Fruit fly (Drosophila melanogaster) whole organism, wandering third instar larva: ENCODE measurements around the gene CG12541.

Experiments
- Abd-B ChIP-seq: fragments of >200 bp; optimal IDR thresholded peaks from 2 replicates; lab custom pipeline; 2017; ENCODE audit warnings: missing biosample characterization, missing genetic modification characterization
- CG32264 ChIP-seq: fragments of 200-800 bp; sonication (Bioruptor generic); optimal IDR thresholded peaks from 2 replicates; lab custom pipeline; 2016; ENCODE audit warnings: missing biosample characterization, missing genetic modification characterization
- CG9705 ChIP-seq: fragments of 200-800 bp; sonication (Bioruptor generic); optimal IDR thresholded peaks from 2 replicates; lab custom pipeline; 2018; ENCODE audit warnings: missing biosample characterization, mild to moderate bottlenecking, missing genetic modification characterization
- CrebA ChIP-seq: fragments of 200-800 bp; sonication (Bioruptor generic); optimal IDR thresholded peaks from 2 replicates; lab custom pipeline; 2016; ENCODE audit warnings: missing biosample characterization, mild to moderate bottlenecking, missing genetic modification characterization, borderline replicate concordance
- Dif ChIP-seq: fragments of 200-275, 200-300 bp; sonication (Bioruptor generic); optimal IDR thresholded peaks from 2 replicates; lab custom pipeline; 2018; ENCODE audit warnings: missing biosample characterization, missing genetic modification characterization; ENCODE audit not compliant: partially characterized antibody
- GATAd ChIP-seq: sonication (Bioruptor generic); optimal IDR thresholded peaks from 2 replicates; lab custom pipeline; 2016; ENCODE audit warnings: missing biosample characterization, missing genetic modification characterization
- HLH106 ChIP-seq: fragments of 200-800 bp; optimal IDR thresholded peaks from 3 replicates; lab custom pipeline; 2019; ENCODE audit warnings: missing biosample characterization, mild to moderate bottlenecking, missing genetic modification characterization, moderate library complexity
- Hnf4 ChIP-seq: fragments of 200-800 bp; sonication (Bioruptor generic); optimal IDR thresholded peaks from 2 replicates; lab custom pipeline; 2016; ENCODE audit warnings: missing biosample characterization, mild to moderate bottlenecking, missing genetic modification characterization
- Hr78 ChIP-seq: fragments of >200 bp; optimal IDR thresholded peaks from 2 replicates; lab custom pipeline; 2017; ENCODE audit warnings: missing biosample characterization, missing genetic modification characterization
- Jra ChIP-seq: sonication (Bioruptor generic); optimal IDR thresholded peaks from 2 replicates; lab custom pipeline; 2016; ENCODE audit warnings: missing biosample characterization, missing genetic modification characterization
- Mio ChIP-seq: sonication (Bioruptor generic); optimal IDR thresholded peaks from 2 replicates; lab custom pipeline; 2016; ENCODE audit warnings: missing biosample characterization, missing genetic modification characterization
- Myc ChIP-seq: fragments of >200 bp; optimal IDR thresholded peaks from 2 replicates; lab custom pipeline; 2017
- N ChIP-seq: fragments of >200 bp; optimal IDR thresholded peaks from 2 replicates; lab custom pipeline; 2018; ENCODE audit warnings: missing biosample characterization, missing external identifiers, missing genetic modification characterization
- OdsH ChIP-seq: fragments of 200-800 bp; sonication (Bioruptor generic); optimal IDR thresholded peaks from 2 replicates; lab custom pipeline; 2016; ENCODE audit warnings: missing biosample characterization, mild to moderate bottlenecking, missing genetic modification characterization
- Rel ChIP-seq, 2 experiments: fragments of 200-800 bp; sonication (Bioruptor generic) in 1 of 2; optimal IDR thresholded peaks; 2 replicates in 1 of 2; 3 replicates in 1 of 2; lab custom pipeline; 2016 to 2019; ENCODE audit warnings: mild to moderate bottlenecking in 2 of 2, missing biosample characterization in 2 of 2, missing genetic modification characterization in 2 of 2, moderate library complexity in 1 of 2
- Sp1 ChIP-seq: fragments of 200-800 bp; sonication (Bioruptor generic); optimal IDR thresholded peaks from 3 replicates; lab custom pipeline; 2019; ENCODE audit warnings: missing biosample characterization, mild to moderate bottlenecking, missing genetic modification characterization, moderate library complexity
- br ChIP-seq: fragments of 200-800 bp; sonication (Bioruptor generic); optimal IDR thresholded peaks from 2 replicates; lab custom pipeline; 2016; ENCODE audit warnings: missing biosample characterization, missing genetic modification characterization
- brk ChIP-seq: fragments of 200-800 bp; sonication (Bioruptor generic); optimal IDR thresholded peaks from 2 replicates; lab custom pipeline; 2016; ENCODE audit warnings: missing biosample characterization, mild to moderate bottlenecking, missing genetic modification characterization
- dl ChIP-seq, 2 experiments: fragments of 175-275, 200-275 bp in 1 of 2; fragments of 200-275 bp in 1 of 2; sonication (Bioruptor generic); optimal IDR thresholded peaks; lab custom pipeline; 2018; ENCODE audit warnings: mild to moderate bottlenecking in 2 of 2, missing biosample characterization in 2 of 2, missing genetic modification characterization in 2 of 2, moderate library complexity in 2 of 2; ENCODE audit not compliant: partially characterized antibody in 2 of 2, insufficient read depth in 1 of 2
- dmrt93B ChIP-seq: fragments of 200-800 bp; sonication (Bioruptor generic); optimal IDR thresholded peaks from 2 replicates; lab custom pipeline; 2018; ENCODE audit warnings: missing biosample characterization, mild to moderate bottlenecking, missing genetic modification characterization
- dsf ChIP-seq: sonication (Bioruptor generic); optimal IDR thresholded peaks from 2 replicates; lab custom pipeline; 2016; ENCODE audit warnings: missing biosample characterization, missing genetic modification characterization, borderline replicate concordance
- ey ChIP-seq: fragments of 200-800 bp; sonication (Bioruptor generic); optimal IDR thresholded peaks from 2 replicates; lab custom pipeline; 2016; ENCODE audit warnings: missing biosample characterization, missing genetic modification characterization
- foxo ChIP-seq, 2 experiments: fragments of 200-800 bp; sonication (Bioruptor generic); optimal IDR thresholded peaks; 2 replicates in 1 of 2; 3 replicates in 1 of 2; lab custom pipeline; 2016 to 2017; ENCODE audit warnings: missing biosample characterization in 2 of 2, missing genetic modification characterization in 2 of 2
- fru ChIP-seq: fragments of 200-800 bp; sonication (Bioruptor generic); optimal IDR thresholded peaks from 3 replicates; lab custom pipeline; 2016; ENCODE audit warnings: missing biosample characterization, mild to moderate bottlenecking, missing genetic modification characterization
- h ChIP-seq: fragments of 200-800 bp; sonication (Bioruptor generic); optimal IDR thresholded peaks from 3 replicates; lab custom pipeline; 2016; ENCODE audit warnings: missing biosample characterization, mild to moderate bottlenecking, missing genetic modification characterization
- lola ChIP-seq: fragments of >200 bp; optimal IDR thresholded peaks from 2 replicates; lab custom pipeline; 2017; ENCODE audit warnings: missing biosample characterization, missing genetic modification characterization
- pan ChIP-seq: fragments of >200 bp; optimal IDR thresholded peaks from 2 replicates; lab custom pipeline; 2017
- psq ChIP-seq: fragments of 200-800 bp; sonication (Bioruptor generic); optimal IDR thresholded peaks from 3 replicates; lab custom pipeline; 2017; ENCODE audit warnings: missing biosample characterization, mild to moderate bottlenecking, missing genetic modification characterization, moderate library complexity
- rgr ChIP-seq: fragments of 200-800 bp; sonication (Bioruptor generic); optimal IDR thresholded peaks from 3 replicates; lab custom pipeline; 2016; ENCODE audit warnings: missing biosample characterization, mild to moderate bottlenecking, missing genetic modification characterization
- tai ChIP-seq: sonication (Bioruptor generic); optimal IDR thresholded peaks from 2 replicates; lab custom pipeline; 2016; ENCODE audit warnings: missing biosample characterization, missing genetic modification characterization
- usp ChIP-seq: fragments of >200 bp; optimal IDR thresholded peaks from 2 replicates; lab custom pipeline; 2017; ENCODE audit warnings: missing biosample characterization, missing genetic modification characterization
- woc ChIP-seq: sonication (Bioruptor generic); optimal IDR thresholded peaks from 2 replicates; lab custom pipeline; 2016; ENCODE audit warnings: missing biosample characterization, mild to moderate bottlenecking, missing genetic modification characterization

CG12541 gene

DNA sequence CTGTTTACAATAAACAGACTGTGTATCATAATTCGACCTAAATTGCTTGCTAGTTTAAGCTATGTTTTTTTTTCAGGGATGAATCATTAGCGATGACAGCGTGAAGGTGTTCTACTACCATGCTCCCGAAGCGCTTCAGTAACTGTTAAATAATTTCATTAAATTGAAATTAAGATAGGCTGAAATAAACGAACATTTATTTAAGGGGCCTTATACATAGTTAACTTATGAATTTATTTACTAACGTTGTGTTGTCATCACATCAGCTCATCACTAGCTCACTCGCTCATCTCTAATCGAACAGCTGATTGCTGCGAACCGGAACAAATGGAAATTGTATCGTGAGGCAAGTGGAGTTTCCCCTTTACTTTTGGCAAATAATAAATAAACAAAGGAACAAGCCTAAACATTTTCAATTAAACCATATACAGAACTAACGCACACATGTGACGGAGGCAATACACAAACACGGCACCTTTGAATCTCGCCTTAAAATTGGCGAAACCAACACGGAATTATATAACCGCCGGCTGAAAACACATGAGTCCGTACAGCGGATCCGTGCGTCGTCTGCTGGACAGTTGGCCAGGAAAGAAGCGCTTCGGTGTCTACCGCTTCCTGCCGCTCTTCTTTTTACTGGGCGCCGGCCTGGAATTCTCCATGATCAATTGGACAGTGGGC lies 54.6 kb downstream of the CG12541 start, which contains the start of the genes cm, sloth1 and sloth2 (continued):
- TF ChIP-seq lola (GFP tag; lab: Kevin White, UChicago) (no peak), woc (GFP tag; lab: Kevin White, UChicago) (peak; percentile 91)

- TF ChIP-seq dsf (no peak), OdsH (GFP tag; lab: Kevin White, UChicago) (peak; percentile 60), psq (GFP tag; lab: Kevin White, UChicago) (peak; percentile 68), fru (GFP tag; lab: Kevin White, UChicago) (peak; percentile 81), Rel (GFP tag; optimal IDR thresholded peaks at IDR 0.05; lab: Kevin White, UChicago) (no peak), Rel (tag; optimal IDR thresholded peaks at IDR 0.05; lab: Kevin White, UChicago) (peak; percentile 12), HLH106 (tag; lab: Kevin White, UChicago) (peak; percentile 74), GATAd (GFP tag; lab: Kevin White, UChicago) (no peak), br (GFP tag; lab: Kevin White, UChicago) (peak; percentile 53), rgr (peak; percentile 25), ey (GFP tag; lab: Kevin White, UChicago) (peak; percentile 77), dl (GFP tag; optimal IDR thresholded peaks at IDR 0.05; lab: Kevin White, UChicago; ENCODE audit: insufficient read depth in 1 of 2, partially characterized antibody in 2 of 2) (no peak), h (GFP tag; lab: Kevin White, UChicago) (peak; percentile 74), usp (GFP tag; lab: Kevin White, UChicago) (no peak), foxo (GFP tag; optimal IDR thresholded peaks at IDR 0.05; lab: Kevin White, UChicago) (peak in 1 of 2 experiments; percentile 80), Dif (GFP tag; lab: Kevin White, UChicago) (peak; percentile 69), CG9705 (GFP tag; lab: Kevin White, UChicago) (peak; percentile 41), dmrt93B (GFP tag; lab: Kevin White, UChicago) (peak; percentile 42), Jra (peak; percentile 29), Abd-B (GFP tag; lab: Kevin White, UChicago) (no peak), N (GFP tag; lab: Kevin White, UChicago) (no peak), tai (peak; percentile 42), Sp1 (GFP tag; lab: Kevin White, UChicago) (peak; percentile 63), Myc (lab: Kevin White, UChicago) (no peak), CG32264 (no peak), woc (GFP tag; lab: Kevin White, UChicago) (peak; percentile 70), Hnf4 (peak; percentile 23), CrebA (GFP tag; lab: Kevin White, UChicago) (no peak)
- TF ChIP-seq, all 38 proteins: peak for 18
These were observed 57.5 kb downstream of the CG12541 start for dm6 chrX:7008102-7009087.

dm6 chrX:7007693-7008092 lies 58.2 kb downstream of the CG12541 start:
- no peak for TF ChIP-seq pan (lab: Kevin White, UChicago)
- TF ChIP-seq ey (GFP tag; lab: Kevin White, UChicago) = peak; percentile 52
- peak; percentile 41 for TF ChIP-seq woc (GFP tag; lab: Kevin White, UChicago)
- no peak for TF ChIP-seq Rel (GFP tag; optimal IDR thresholded peaks at IDR 0.05; lab: Kevin White, UChicago)
- no peak for TF ChIP-seq Rel (tag; optimal IDR thresholded peaks at IDR 0.05; lab: Kevin White, UChicago)
- TF ChIP-seq fru (GFP tag; lab: Kevin White, UChicago) = no peak
- peak; percentile 8 for TF ChIP-seq brk
- no peak for TF ChIP-seq dsf
- no peak for TF ChIP-seq dl (GFP tag; optimal IDR thresholded peaks at IDR 0.05; lab: Kevin White, UChicago; ENCODE audit: insufficient read depth in 1 of 2, partially characterized antibody in 2 of 2)
- TF ChIP-seq rgr = peak; percentile 43
- TF ChIP-seq br (GFP tag; lab: Kevin White, UChicago) = peak; percentile 35
- TF ChIP-seq OdsH (GFP tag; lab: Kevin White, UChicago) = no peak
- TF ChIP-seq HLH106 (tag; lab: Kevin White, UChicago) = peak; percentile 1
- no peak for TF ChIP-seq Mio
- peak in 1 of 2 experiments; percentile 31 for TF ChIP-seq foxo (GFP tag; optimal IDR thresholded peaks at IDR 0.05; lab: Kevin White, UChicago)
- peak; percentile 51 for TF ChIP-seq h (GFP tag; lab: Kevin White, UChicago)
- TF ChIP-seq usp (GFP tag; lab: Kevin White, UChicago) = no peak
- TF ChIP-seq Hr78 (GFP tag; lab: Kevin White, UChicago) = no peak
- TF ChIP-seq CG9705 (GFP tag; lab: Kevin White, UChicago) = no peak
- peak; percentile 1 for TF ChIP-seq Sp1 (GFP tag; lab: Kevin White, UChicago)
